Worm (Caenorhabditis elegans) whole organism, young adult: ENCODE data around the gene Y48C3A.12.

Source experiments
- pha-4 ChIP-seq: fragments of 150-350 bp; sonication (generic microtip); optimal IDR thresholded peaks from 2 replicates; lab custom pipeline; 2014; ENCODE audit warnings: missing biosample characterization, missing genetic modification reagents, missing genetic modification characterization
- snpc-3.4 ChIP-seq: sonication (generic microtip); optimal IDR thresholded peaks from 2 replicates; lab custom pipeline; 2017; ENCODE audit warnings: missing genetic modification characterization, mild to moderate bottlenecking, missing compliant biosample characterization, antibody characterized with exemption, moderate library complexity, missing genotype, missing genetic modification reagents

ce11 chrII:13414099-13414498, 37.9 kb downstream of the Y48C3A.12 start:
- TF ChIP-seq snpc-3.4 (tag; lab: Kevin White, UChicago) (no peak), pha-4 (tag; lab: Kevin White, UChicago) (no peak)
